Fruit fly (Drosophila melanogaster) whole organism, embryonic: ENCODE results near the gene Fbxl4.
A peak's percentile ranks its signal among the peaks of the same experiment; 100 is the strongest.

Source experiments
- Atf3 ChIP-seq: fragments of 200-800 bp; sonication (Bioruptor generic); optimal IDR thresholded peaks from 3 replicates; lab custom pipeline; 2016; ENCODE audit warnings: missing biosample characterization, missing genetic modification characterization
- Bdp1 ChIP-seq: fragments of 200-800 bp; sonication (Bioruptor generic); optimal IDR thresholded peaks from 3 replicates; lab custom pipeline; 2016; ENCODE audit warnings: missing biosample characterization, missing genetic modification characterization
- BtbVII ChIP-seq: fragments of 200-800 bp; sonication (Bioruptor generic); optimal IDR thresholded peaks from 3 replicates; lab custom pipeline; 2017; ENCODE audit warnings: missing biosample characterization, mild to moderate bottlenecking, missing genetic modification characterization
- CG12219 ChIP-seq: fragments of 200-800 bp; sonication (Bioruptor generic); optimal IDR thresholded peaks from 3 replicates; lab custom pipeline; 2018; ENCODE audit warnings: missing biosample characterization, mild to moderate bottlenecking, missing genetic modification characterization
- CG12942 ChIP-seq: fragments of 200-800 bp; sonication (Bioruptor generic); optimal IDR thresholded peaks from 3 replicates; lab custom pipeline; 2016; ENCODE audit warnings: missing biosample characterization, missing genetic modification characterization
- CG1602 ChIP-seq: fragments of 200-800 bp; sonication (Bioruptor generic); optimal IDR thresholded peaks from 3 replicates; lab custom pipeline; 2016; ENCODE audit warnings: missing biosample characterization, missing genetic modification characterization
- CG1603 ChIP-seq: fragments of 200-800 bp; sonication (Bioruptor generic); optimal IDR thresholded peaks from 2 replicates; lab custom pipeline; 2019; ENCODE audit warnings: missing biosample characterization, mild to moderate bottlenecking, missing genetic modification characterization, moderate library complexity
- CG16779 ChIP-seq: fragments of 200-800 bp; sonication (Bioruptor generic); IDR thresholded peaks from 2 replicates; pipeline ENCODE4 v1.3.6; 2022; ENCODE audit warnings: missing biosample characterization, missing genetic modification characterization
- CG17912 ChIP-seq: fragments of 200-800 bp; sonication (Bioruptor generic); optimal IDR thresholded peaks from 2 replicates; lab custom pipeline; 2018; ENCODE audit warnings: missing biosample characterization, mild to moderate bottlenecking, missing genetic modification characterization
- CG1792 ChIP-seq: fragments of 200-800 bp; sonication (Bioruptor generic); optimal IDR thresholded peaks from 2 replicates; lab custom pipeline; 2016; ENCODE audit warnings: missing biosample characterization, missing genetic modification characterization
- CG2116 ChIP-seq: fragments of 200-800 bp; sonication (Bioruptor generic); optimal IDR thresholded peaks from 3 replicates; lab custom pipeline; 2018; ENCODE audit warnings: missing biosample characterization, mild to moderate bottlenecking, missing genetic modification characterization
- CG2120 ChIP-seq: fragments of 200-800 bp; sonication (Bioruptor generic); optimal IDR thresholded peaks from 3 replicates; lab custom pipeline; 2016; ENCODE audit warnings: missing biosample characterization, missing genetic modification characterization
- CG2678 ChIP-seq: fragments of 200-800 bp; sonication (Bioruptor generic); optimal IDR thresholded peaks from 3 replicates; lab custom pipeline; 2019; ENCODE audit warnings: missing biosample characterization, mild to moderate bottlenecking, missing genetic modification characterization, moderate library complexity
- CG2875 ChIP-seq: fragments of 200-800 bp; sonication (Bioruptor generic); optimal IDR thresholded peaks from 2 replicates; lab custom pipeline; 2017; ENCODE audit warnings: missing biosample characterization, mild to moderate bottlenecking, missing genetic modification characterization, missing genetic modification reagents
- CG31365 ChIP-seq: fragments of 200-800 bp; sonication (Bioruptor generic); optimal IDR thresholded peaks from 2 replicates; lab custom pipeline; 2018; ENCODE audit warnings: missing biosample characterization, mild to moderate bottlenecking, missing genetic modification characterization
- CG33213 ChIP-seq: fragments of 200-800 bp; sonication (Bioruptor generic); optimal IDR thresholded peaks from 3 replicates; lab custom pipeline; 2016; ENCODE audit warnings: missing biosample characterization, missing genetic modification characterization
- CG4820 ChIP-seq: fragments of 200-800 bp; sonication (Bioruptor generic); optimal IDR thresholded peaks from 3 replicates; lab custom pipeline; 2016; ENCODE audit warnings: missing biosample characterization, missing genetic modification characterization
- CG6175 ChIP-seq: fragments of 200-800 bp; sonication (Bioruptor generic); IDR thresholded peaks from 3 replicates; pipeline ENCODE4 v1.3.6; 2022; ENCODE audit warnings: missing biosample characterization, missing genetic modification characterization
- CG6689 ChIP-seq: fragments of 200-800 bp; sonication (Bioruptor generic); IDR thresholded peaks from 2 replicates; pipeline ENCODE4 v1.3.6; 2022; ENCODE audit warnings: missing biosample characterization, missing genetic modification characterization
- CG6854 ChIP-seq: fragments of 200-800 bp; sonication (Bioruptor generic); optimal IDR thresholded peaks from 3 replicates; lab custom pipeline; 2017; ENCODE audit warnings: missing biosample characterization, mild to moderate bottlenecking, missing genetic modification characterization
- CG7745 ChIP-seq: fragments of 200-800 bp; sonication (Bioruptor generic); optimal IDR thresholded peaks from 2 replicates; lab custom pipeline; 2018; ENCODE audit warnings: missing biosample characterization, mild to moderate bottlenecking, missing genetic modification characterization, moderate library complexity
- CG7963 ChIP-seq: fragments of 200-800 bp; sonication (Bioruptor generic); IDR thresholded peaks from 3 replicates; pipeline ENCODE4 v1.3.6; 2022; ENCODE audit warnings: missing biosample characterization, missing genetic modification characterization; ENCODE audit not compliant: partially characterized antibody
- CG9797 ChIP-seq: fragments of 200-800 bp; sonication (Bioruptor generic); optimal IDR thresholded peaks from 3 replicates; lab custom pipeline; 2018; ENCODE audit warnings: missing biosample characterization, mild to moderate bottlenecking, missing genetic modification characterization
- Dip3 ChIP-seq: fragments of 200-800 bp; sonication (Bioruptor generic); optimal IDR thresholded peaks from 3 replicates; lab custom pipeline; 2016; ENCODE audit warnings: missing biosample characterization, missing genetic modification characterization
- Gug ChIP-seq: fragments of 200-800 bp; sonication (Bioruptor generic); IDR thresholded peaks from 4 replicates; pipeline ENCODE4 v1.3.6; 2022; ENCODE audit warnings: missing biosample characterization, missing genetic modification characterization
- Hr3 ChIP-seq: fragments of 200-800 bp; sonication (Bioruptor generic); optimal IDR thresholded peaks from 3 replicates; lab custom pipeline; 2016; ENCODE audit warnings: missing biosample characterization, missing genetic modification characterization
- Kr ChIP-seq: fragments of 200-800 bp; sonication (Bioruptor generic); optimal IDR thresholded peaks from 2 replicates; lab custom pipeline; 2017; ENCODE audit warnings: missing biosample characterization, mild to moderate bottlenecking, missing genetic modification characterization
- Lhr ChIP-seq: fragments of 200-800 bp; sonication (Bioruptor generic); optimal IDR thresholded peaks from 3 replicates; lab custom pipeline; 2017; ENCODE audit warnings: mild to moderate bottlenecking, missing biosample characterization, missing genetic modification reagents, missing genetic modification characterization
- NK7.1 ChIP-seq: fragments of 200-800 bp; sonication (Bioruptor generic); optimal IDR thresholded peaks from 3 replicates; lab custom pipeline; 2016; ENCODE audit warnings: missing biosample characterization, missing genetic modification characterization
- Neu2 ChIP-seq: fragments of 200-800 bp; sonication (Bioruptor generic); optimal IDR thresholded peaks from 3 replicates; lab custom pipeline; 2016; ENCODE audit warnings: missing biosample characterization, missing genetic modification characterization, borderline replicate concordance
- Ravus ChIP-seq: fragments of 200-800 bp; sonication (Bioruptor generic); IDR thresholded peaks from 2 replicates; pipeline ENCODE4 v1.3.6; 2022; ENCODE audit warnings: missing biosample characterization, missing genetic modification characterization
- Sox102F ChIP-seq: fragments of 200-800 bp; sonication (Bioruptor generic); optimal IDR thresholded peaks from 2 replicates; lab custom pipeline; 2018; ENCODE audit warnings: missing biosample characterization, mild to moderate bottlenecking, missing genetic modification characterization, moderate library complexity
- Tbp ChIP-seq: fragments of >200 bp; optimal IDR thresholded peaks from 2 replicates; lab custom pipeline; 2018; ENCODE audit warnings: missing biosample characterization, missing genetic modification characterization
- ap ChIP-seq: fragments of 200-800 bp; sonication (Bioruptor generic); IDR thresholded peaks from 2 replicates; pipeline ENCODE4 v1.3.6; 2022; ENCODE audit warnings: missing biosample characterization, missing genetic modification characterization
- chm ChIP-seq: fragments of 200-800 bp; sonication (Bioruptor generic); IDR thresholded peaks from 2 replicates; pipeline ENCODE4 v1.3.6; 2022; ENCODE audit warnings: missing biosample characterization, missing genetic modification characterization
- da ChIP-seq: fragments of 200-800 bp; sonication (Bioruptor generic); optimal IDR thresholded peaks from 2 replicates; lab custom pipeline; 2016; ENCODE audit warnings: missing biosample characterization, missing genetic modification characterization
- dmrt11E ChIP-seq: fragments of 200-800 bp; sonication (Bioruptor generic); optimal IDR thresholded peaks from 3 replicates; lab custom pipeline; 2018; ENCODE audit warnings: missing biosample characterization, mild to moderate bottlenecking, missing genetic modification characterization, moderate library complexity
- eve ChIP-seq, 2 experiments: fragments of >200 bp; optimal IDR thresholded peaks; 2 replicates each; lab custom pipeline; 2017; ENCODE audit warnings: missing biosample characterization in 2 of 2, missing genetic modification characterization in 2 of 2
- fd3F ChIP-seq: fragments of 200-800 bp; sonication (Bioruptor generic); optimal IDR thresholded peaks from 2 replicates; lab custom pipeline; 2018; ENCODE audit warnings: missing biosample characterization, mild to moderate bottlenecking, missing genetic modification characterization, moderate library complexity
- gce ChIP-seq: fragments of 200-800 bp; sonication (Bioruptor generic); IDR thresholded peaks from 3 replicates; pipeline ENCODE4 v1.3.6; 2022; ENCODE audit warnings: missing biosample characterization, missing genetic modification characterization
- grn ChIP-seq: fragments of 200-800 bp; sonication (Bioruptor generic); optimal IDR thresholded peaks from 3 replicates; lab custom pipeline; 2017; ENCODE audit warnings: missing biosample characterization, missing genetic modification characterization
- gsb ChIP-seq: fragments of 200-800 bp; sonication (Bioruptor generic); IDR thresholded peaks from 2 replicates; pipeline ENCODE4 v1.3.6; 2022; ENCODE audit warnings: missing biosample characterization, missing genetic modification characterization
- pfk ChIP-seq: fragments of 200-800 bp; sonication (Bioruptor generic); optimal IDR thresholded peaks from 2 replicates; lab custom pipeline; 2018; ENCODE audit warnings: missing biosample characterization, mild to moderate bottlenecking, missing genetic modification characterization, moderate library complexity
- sc ChIP-seq, 3 experiments: fragments of >200 bp in 2 of 3; fragments of 200-800 bp in 1 of 3; sonication (Bioruptor generic) in 1 of 3; optimal IDR thresholded peaks; 2 replicates in 2 of 3; 3 replicates in 1 of 3; lab custom pipeline; 2017; ENCODE audit warnings: mild to moderate bottlenecking in 1 of 3, missing biosample characterization in 1 of 3, missing genetic modification characterization in 1 of 3, missing genetic modification reagents in 1 of 3
- sna ChIP-seq: fragments of 200-800 bp; sonication (Bioruptor generic); IDR thresholded peaks from 2 replicates; pipeline ENCODE4 v1.3.6; 2022; ENCODE audit warnings: missing biosample characterization, missing genetic modification characterization; ENCODE audit not compliant: partially characterized antibody
- so ChIP-seq: fragments of 200-800 bp; sonication (Bioruptor generic); IDR thresholded peaks from 3 replicates; pipeline ENCODE4 v1.3.6; 2022; ENCODE audit warnings: missing biosample characterization, missing genetic modification characterization
- trh ChIP-seq: fragments of 200-800 bp; sonication (Bioruptor generic); optimal IDR thresholded peaks from 2 replicates; lab custom pipeline; 2016; ENCODE audit warnings: missing biosample characterization, missing genetic modification characterization
- ttk ChIP-seq: fragments of 200-800 bp; sonication (Bioruptor generic); IDR thresholded peaks from 2 replicates; pipeline ENCODE4 v2.1.2; 2022; ENCODE audit warnings: missing biosample characterization, missing genetic modification characterization
- usp ChIP-seq: fragments of >200 bp; optimal IDR thresholded peaks from 2 replicates; lab custom pipeline; 2017; ENCODE audit warnings: missing biosample characterization, missing genetic modification characterization
- zfh1 ChIP-seq: fragments of 200-800 bp; sonication (Bioruptor generic); IDR thresholded peaks from 3 replicates; pipeline ENCODE4 v1.3.6; 2022; ENCODE audit warnings: missing biosample characterization, missing genetic modification characterization
- zfh2 ChIP-seq: fragments of 200-800 bp; sonication (Bioruptor generic); optimal IDR thresholded peaks from 2 replicates; lab custom pipeline; 2016; ENCODE audit warnings: missing biosample characterization, missing genetic modification characterization

The Fbxl4 gene

dm6 chrX:14237873-14238394, at the start of gene Fbxl4, which contains the start of gene Dus2 (continued):
- TF ChIP-seq CG1603 (tag; lab: Kevin White, UChicago) (peak; percentile 92), CG12219 (GFP tag; lab: Kevin White, UChicago) (peak; percentile 83), Tbp (GFP tag; lab: Kevin White, UChicago) (no peak), CG7745 (tag; lab: Kevin White, UChicago) (no peak), ttk (GFP tag; lab: Robert Waterston, UW) (peak; percentile 91), ap (GFP tag; lab: Robert Waterston, UW) (peak; percentile 91), usp (GFP tag; lab: Kevin White, UChicago) (no peak), sc (optimal IDR thresholded peaks at IDR 0.05; lab: Kevin White, UChicago) (no peak), sc (GFP tag; optimal IDR thresholded peaks at IDR 0.05; lab: Kevin White, UChicago) (peak; percentile 86), CG9797 (GFP tag; lab: Kevin White, UChicago) (peak; percentile 36), CG16779 (GFP tag; lab: Robert Waterston, UW) (peak; percentile 91), so (peak; percentile 88), CG17912 (GFP tag; lab: Kevin White, UChicago) (peak; percentile 9), CG12942 (GFP tag; lab: Kevin White, UChicago) (peak; percentile 91), Sox102F (GFP tag; lab: Kevin White, UChicago) (peak; percentile 91), CG33213 (GFP tag; lab: Kevin White, UChicago) (peak; percentile 86), CG2120 (GFP tag; lab: Kevin White, UChicago) (peak; percentile 96), CG1792 (peak; percentile 99), Lhr (GFP tag; lab: Kevin White, UChicago) (peak; percentile 76), CG2875 (GFP tag; lab: Kevin White, UChicago) (peak; percentile 82), CG4820 (peak; percentile 95), CG31365 (peak; percentile 47), chm (GFP tag; lab: Robert Waterston, UW) (peak; percentile 95), gce (GFP tag; lab: Robert Waterston, UW) (peak; percentile 88), pfk (GFP tag; lab: Kevin White, UChicago) (peak; percentile 27), Hr3 (GFP tag; lab: Kevin White, UChicago) (peak; percentile 94), Atf3 (GFP tag; lab: Kevin White, UChicago) (peak; percentile 90), zfh1 (GFP tag; lab: Robert Waterston, UW) (peak; percentile 94), CG1602 (peak; percentile 94), CG6689 (peak; percentile 91), CG7963 (GFP tag; lab: Robert Waterston, UW) (no peak; the same call in 2 of the 3 replicates), NK7.1 (peak; percentile 83), Neu2 (GFP tag; lab: Kevin White, UChicago) (peak; percentile 38), zfh2 (GFP tag; lab: Kevin White, UChicago) (peak; percentile 94), Gug (GFP tag; lab: Robert Waterston, UW) (peak; percentile 97), Kr (GFP tag; lab: Kevin White, UChicago) (no peak), BtbVII (GFP tag; lab: Kevin White, UChicago) (peak; percentile 78), eve (GFP tag; optimal IDR thresholded peaks at IDR 0.05; lab: Kevin White, UChicago) (no peak), CG2116 (GFP tag; lab: Kevin White, UChicago) (peak; percentile 80), da (GFP tag; lab: Kevin White, UChicago) (peak; percentile 81), gsb (GFP tag; lab: Robert Waterston, UW) (peak; percentile 80), fd3F (GFP tag; lab: Kevin White, UChicago) (peak; percentile 85), sna (no peak), dmrt11E (peak; percentile 95), Dip3 (GFP tag; lab: Kevin White, UChicago) (peak; percentile 90), trh (GFP tag; lab: Kevin White, UChicago) (peak; percentile 74), grn (GFP tag; lab: Kevin White, UChicago) (no peak), Bdp1 (GFP tag; lab: Kevin White, UChicago) (peak; percentile 81), CG6854 (GFP tag; lab: Kevin White, UChicago) (peak; percentile 74), CG6175 (GFP tag; lab: Robert Waterston, UW) (peak; percentile 79), Ravus (GFP tag; lab: Robert Waterston, UW) (peak; percentile 72), CG2678 (tag; lab: Kevin White, UChicago) (peak; percentile 94)
